Worm (Caenorhabditis elegans) whole organism, L4/young adult: ENCODE data around the gene C09G9.1.

Experiments
- W03F9.2 ChIP-seq: fragments of 150-350 bp; optimal IDR thresholded peaks from 2 replicates; lab custom pipeline; 2014; ENCODE audit warnings: missing biosample characterization, missing genetic modification characterization
- dao-5 ChIP-seq: sonication (generic microtip); optimal IDR thresholded peaks from 2 replicates; lab custom pipeline; 2016; ENCODE audit warnings: missing genotype, missing genetic modification characterization, moderate library complexity, missing compliant biosample characterization
- him-1 ChIP-seq: sonication (generic microtip); optimal IDR thresholded peaks from 2 replicates; lab custom pipeline; 2016; ENCODE audit warnings: missing genotype, missing genetic modification reagents, missing genetic modification characterization, missing compliant biosample characterization

- TF ChIP-seq W03F9.2 (tag; lab: Kevin White, UChicago) = peak; percentile 56
- no peak for TF ChIP-seq him-1
- no peak for TF ChIP-seq dao-5
Measured at ce11 chrIV:8891131-8891530, 25.8 kb upstream of the C09G9.1 start, which contains the start of gene spr-2.
